Fruit fly (Drosophila melanogaster): Measurements from ENCODE around the gene TrpRS-m.

TrpRS-m gene

dm6 chr3L:17841085-17841606 is 8.4 kb upstream of the TrpRS-m start, which contains the start of gene CG5577:
TSS of gene CG5577 (minus strand) at chr3L:17841427.
- TF ChIP-seq CG33017 (tag; optimal IDR thresholded peaks at IDR 0.05) (peak; percentile 57), CG7045 (GFP tag; optimal IDR thresholded peaks at IDR 0.05) (peak; percentile 24), CG1620 (GFP tag; optimal IDR thresholded peaks at IDR 0.05) (no peak), tj (GFP tag; optimal IDR thresholded peaks at IDR 0.05) (peak; percentile 52), pad (GFP tag; optimal IDR thresholded peaks at IDR 0.05) (peak; percentile 98), Mnt (GFP tag; optimal IDR thresholded peaks at IDR 0.05) (peak; percentile 44), CG14711 (tag; optimal IDR thresholded peaks at IDR 0.05) (peak; percentile 95), CG11617 (GFP tag; optimal IDR thresholded peaks at IDR 0.05) (peak; percentile 58), kay (GFP tag; ENCODE audit: borderline replicate concordance) (no peak), CG7101 (tag; optimal IDR thresholded peaks at IDR 0.05) (peak; percentile 60), Hr96 (GFP tag; optimal IDR thresholded peaks at IDR 0.05) (peak; percentile 67), Clk (GFP tag; optimal IDR thresholded peaks at IDR 0.05) (peak; percentile 31), cnc (optimal IDR thresholded peaks at IDR 0.05) (peak in 1 of 2 experiments; percentile 75), CG5204 (GFP tag; optimal IDR thresholded peaks at IDR 0.05) (no peak), toe (GFP tag; optimal IDR thresholded peaks at IDR 0.05) (peak; percentile 64), bab1 (GFP tag; optimal IDR thresholded peaks at IDR 0.05) (peak; percentile 69), CG12768 (GFP tag; optimal IDR thresholded peaks at IDR 0.05) (peak; percentile 83), ovo (GFP tag; optimal IDR thresholded peaks at IDR 0.05) (no peak), Crg-1 (GFP tag; optimal IDR thresholded peaks at IDR 0.05) (no peak), cic (GFP tag; optimal IDR thresholded peaks at IDR 0.05) (peak; percentile 78)

dm6 chr3L:17842892-17843703 is 6.4 kb upstream of the TrpRS-m start, which contains the start of gene CG5567:
TSS of gene CG5567 (minus strand) at chr3L:17843544.
- TF ChIP-seq Crg-1 (GFP tag; optimal IDR thresholded peaks at IDR 0.05): no peak
- TF ChIP-seq CG12768 (GFP tag; optimal IDR thresholded peaks at IDR 0.05): peak; percentile 10

dm6 chr3L:17846169-17846981 is 3.2 kb upstream of the TrpRS-m start, which contains the start of the genes MED19 and CG7430:
TSS of gene MED19 (minus strand) at chr3L:17846501.
TSS of gene CG7430 (plus strand) at chr3L:17846916.
- TF ChIP-seq bab1 (GFP tag; optimal IDR thresholded peaks at IDR 0.05): peak; percentile 78
- no peak for TF ChIP-seq CG11617 (GFP tag; optimal IDR thresholded peaks at IDR 0.05)
- peak; percentile 8 for TF ChIP-seq pad (GFP tag; optimal IDR thresholded peaks at IDR 0.05)
- peak; percentile 41 for TF ChIP-seq CG7101 (tag; optimal IDR thresholded peaks at IDR 0.05)
- TF ChIP-seq ovo (GFP tag; optimal IDR thresholded peaks at IDR 0.05): no peak
- TF ChIP-seq CG5204 (GFP tag; optimal IDR thresholded peaks at IDR 0.05): no peak
- peak; percentile 58 for TF ChIP-seq Mnt (GFP tag; optimal IDR thresholded peaks at IDR 0.05)
- no peak for TF ChIP-seq CG12768 (GFP tag; optimal IDR thresholded peaks at IDR 0.05)
- TF ChIP-seq CG33017 (tag; optimal IDR thresholded peaks at IDR 0.05): peak; percentile 26
- no peak for TF ChIP-seq CG1620 (GFP tag; optimal IDR thresholded peaks at IDR 0.05)
- peak; percentile 50 for TF ChIP-seq cic (GFP tag; optimal IDR thresholded peaks at IDR 0.05)
- TF ChIP-seq CG14711 (tag; optimal IDR thresholded peaks at IDR 0.05): peak; percentile 38
- TF ChIP-seq tj (GFP tag; optimal IDR thresholded peaks at IDR 0.05): peak; percentile 31
- no peak for TF ChIP-seq Clk (GFP tag; optimal IDR thresholded peaks at IDR 0.05)
- no peak for TF ChIP-seq toe (GFP tag; optimal IDR thresholded peaks at IDR 0.05)
- no peak for TF ChIP-seq Crg-1 (GFP tag; optimal IDR thresholded peaks at IDR 0.05)
- TF ChIP-seq Hr96 (GFP tag; optimal IDR thresholded peaks at IDR 0.05): no peak
- TF ChIP-seq kay (GFP tag; ENCODE audit: borderline replicate concordance): no peak

dm6 chr3L:17846982-17847355 is 2.6 kb upstream of the TrpRS-m start:
- TF ChIP-seq toe (GFP tag; optimal IDR thresholded peaks at IDR 0.05): peak; percentile 55
- TF ChIP-seq CG11617 (GFP tag; optimal IDR thresholded peaks at IDR 0.05): peak; percentile 13
- TF ChIP-seq Hr96 (GFP tag; optimal IDR thresholded peaks at IDR 0.05): peak; percentile 57
- TF ChIP-seq CG12768 (GFP tag; optimal IDR thresholded peaks at IDR 0.05): no peak
- no peak for TF ChIP-seq CG14711 (tag; optimal IDR thresholded peaks at IDR 0.05)
- peak; percentile 2 for TF ChIP-seq Mnt (GFP tag; optimal IDR thresholded peaks at IDR 0.05)
- peak; percentile 27 for TF ChIP-seq bab1 (GFP tag; optimal IDR thresholded peaks at IDR 0.05)
- TF ChIP-seq CG7045 (GFP tag; optimal IDR thresholded peaks at IDR 0.05): peak; percentile 20

dm6 chr3L:17856655-17857479 is 7.3 kb downstream of the TrpRS-m start, which contains the start of gene CG5535:
TSS of gene CG5535 (minus strand) at chr3L:17856794.
- TF ChIP-seq CG7101 (tag; optimal IDR thresholded peaks at IDR 0.05): peak; percentile 82
- peak; percentile 64 for TF ChIP-seq tj (GFP tag; optimal IDR thresholded peaks at IDR 0.05)
- TF ChIP-seq pad (GFP tag; optimal IDR thresholded peaks at IDR 0.05): peak; percentile 73
- TF ChIP-seq CG14711 (tag; optimal IDR thresholded peaks at IDR 0.05): peak; percentile 95
- no peak for TF ChIP-seq kay (GFP tag; ENCODE audit: borderline replicate concordance)
- TF ChIP-seq Mnt (GFP tag; optimal IDR thresholded peaks at IDR 0.05): peak; percentile 57
- TF ChIP-seq CG11617 (GFP tag; optimal IDR thresholded peaks at IDR 0.05): peak; percentile 92
- TF ChIP-seq CG12768 (GFP tag; optimal IDR thresholded peaks at IDR 0.05): peak; percentile 74
- peak; percentile 32 for TF ChIP-seq Crg-1 (GFP tag; optimal IDR thresholded peaks at IDR 0.05)
- TF ChIP-seq CG1620 (GFP tag; optimal IDR thresholded peaks at IDR 0.05): peak; percentile 3
- peak; percentile 56 for TF ChIP-seq Hr96 (GFP tag; optimal IDR thresholded peaks at IDR 0.05)
- no peak for TF ChIP-seq cnc (optimal IDR thresholded peaks at IDR 0.05)
- peak; percentile 7 for TF ChIP-seq Clk (GFP tag; optimal IDR thresholded peaks at IDR 0.05)
- peak; percentile 61 for TF ChIP-seq toe (GFP tag; optimal IDR thresholded peaks at IDR 0.05)
- TF ChIP-seq cic (GFP tag; optimal IDR thresholded peaks at IDR 0.05): no peak
- TF ChIP-seq ovo (GFP tag; optimal IDR thresholded peaks at IDR 0.05): peak; percentile 16
- TF ChIP-seq CG5204 (GFP tag; optimal IDR thresholded peaks at IDR 0.05): peak; percentile 54
- peak; percentile 80 for TF ChIP-seq CG33017 (tag; optimal IDR thresholded peaks at IDR 0.05)
- TF ChIP-seq CG7045 (GFP tag; optimal IDR thresholded peaks at IDR 0.05): peak; percentile 81
- peak; percentile 77 for TF ChIP-seq bab1 (GFP tag; optimal IDR thresholded peaks at IDR 0.05)

All from whole organism, adult.